Worm (Caenorhabditis elegans) whole organism, L1 larva: ENCODE results near the gene Y48B6A.13.

ENCODE experiments used
- Y116A8C.19 ChIP-seq: sonication (generic microtip); optimal IDR thresholded peaks from 2 replicates; lab custom pipeline; 2016; ENCODE audit warnings: missing compliant biosample characterization, missing genetic modification characterization, borderline replicate concordance
- aha-1 ChIP-seq: fragments of 150-350 bp; optimal IDR thresholded peaks from 2 replicates; lab custom pipeline; 2014; ENCODE audit warnings: missing biosample characterization, missing genetic modification characterization
- aly-2 ChIP-seq: fragments of 150-350 bp; optimal IDR thresholded peaks from 2 replicates; lab custom pipeline; 2014; ENCODE audit warnings: missing biosample characterization, missing genetic modification characterization
- ama-1 ChIP-seq: fragments of 150-350 bp; optimal IDR thresholded peaks from 2 replicates; lab custom pipeline; 2014
- blmp-1 ChIP-seq: fragments of 150-350 bp; optimal IDR thresholded peaks from 2 replicates; lab custom pipeline; 2014; ENCODE audit warnings: missing biosample characterization, missing genetic modification characterization
- ceh-8 ChIP-seq: fragments of 200-800 bp; sonication (Bioruptor generic); optimal IDR thresholded peaks from 2 replicates; lab custom pipeline; 2018; ENCODE audit warnings: mild to moderate bottlenecking, missing genetic modification characterization, moderate library complexity, missing compliant biosample characterization
- ceh-88 ChIP-seq: fragments of 200-800 bp; sonication (Bioruptor generic); IDR thresholded peaks from 2 replicates; pipeline ENCODE4 v1.3.6; 2022; ENCODE audit warnings: missing genetic modification characterization, missing compliant biosample characterization
- ces-1 ChIP-seq: fragments of 150-350 bp; optimal IDR thresholded peaks from 2 replicates; lab custom pipeline; 2014; ENCODE audit warnings: missing biosample characterization, missing genetic modification reagents, missing genetic modification characterization
- dpl-1 ChIP-seq, 3 experiments: fragments of 150-350 bp in 2 of 3; sonication (generic microtip) in 1 of 3; optimal IDR thresholded peaks; 2 replicates each; lab custom pipeline; 2014 to 2017; ENCODE audit warnings: missing biosample characterization in 3 of 3, missing genetic modification characterization in 3 of 3, missing genetic modification reagents in 3 of 3
- dsc-1 ChIP-seq: sonication (generic microtip); optimal IDR thresholded peaks from 2 replicates; lab custom pipeline; 2016; ENCODE audit warnings: mild to moderate bottlenecking, missing genetic modification characterization, missing compliant biosample characterization
- efl-1 ChIP-seq, 4 experiments: fragments of 150-350 bp; optimal IDR thresholded peaks in 3 of 4; peaks in 1 of 4; 1 replicate in 1 of 4; 2 replicates in 3 of 4; lab custom pipeline; 2014; ENCODE audit warnings: missing biosample characterization in 2 of 4, missing genetic modification characterization in 2 of 4, missing genetic modification reagents in 2 of 4
- efl-3 ChIP-seq: fragments of 200-800 bp; sonication (Bioruptor generic); optimal IDR thresholded peaks from 2 replicates; lab custom pipeline; 2018; ENCODE audit warnings: mild to moderate bottlenecking, missing genetic modification characterization, missing compliant biosample characterization
- egl-27 ChIP-seq, 2 experiments: fragments of 150-350 bp in 1 of 2; sonication (generic microtip); optimal IDR thresholded peaks; 3 replicates each; lab custom pipeline; 2017 to 2018; ENCODE audit warnings: missing biosample characterization in 2 of 2, missing genetic modification characterization in 2 of 2, missing genetic modification reagents in 2 of 2
- elt-2 ChIP-seq: sonication (generic microtip); optimal IDR thresholded peaks from 2 replicates; lab custom pipeline; 2016; ENCODE audit warnings: missing genetic modification characterization, mild to moderate bottlenecking, inconsistent platforms, missing compliant biosample characterization, missing genetic modification reagents
- elt-3 ChIP-seq, 6 experiments: fragments of 150-350 bp in 1 of 6; sonication (generic microtip); optimal IDR thresholded peaks; 2 replicates each; lab custom pipeline; 2017 to 2018; ENCODE audit warnings: missing biosample characterization in 6 of 6, missing genetic modification characterization in 6 of 6, inconsistent platforms in 1 of 6
- fkh-8 ChIP-seq: sonication (generic microtip); optimal IDR thresholded peaks from 2 replicates; lab custom pipeline; 2016; ENCODE audit warnings: mild to moderate bottlenecking, missing genetic modification characterization, missing compliant biosample characterization
- fos-1 ChIP-seq: fragments of 150-350 bp; optimal IDR thresholded peaks from 2 replicates; lab custom pipeline; 2014; ENCODE audit warnings: missing biosample characterization, missing genetic modification characterization
- grh-1 ChIP-seq: fragments of 200-800 bp; sonication (Bioruptor generic); IDR thresholded peaks from 2 replicates; pipeline ENCODE4 v1.3.6; 2022; ENCODE audit warnings: missing genetic modification reagents, missing genetic modification characterization, missing compliant biosample characterization
- hlh-4 ChIP-seq: sonication (generic microtip); optimal IDR thresholded peaks from 2 replicates; lab custom pipeline; 2016; ENCODE audit warnings: mild to moderate bottlenecking, missing genetic modification characterization, missing compliant biosample characterization
- irx-1 ChIP-seq: sonication (generic microtip); optimal IDR thresholded peaks from 2 replicates; lab custom pipeline; 2016; ENCODE audit warnings: missing genetic modification characterization, missing compliant biosample characterization
- jun-1 ChIP-seq: fragments of 150-350 bp; optimal IDR thresholded peaks from 2 replicates; lab custom pipeline; 2014; ENCODE audit warnings: missing biosample characterization, missing genetic modification reagents, missing genetic modification characterization
- lin-35 ChIP-seq, 2 experiments: fragments of 150-350 bp; optimal IDR thresholded peaks; 2 replicates each; lab custom pipeline; 2014; ENCODE audit warnings: missing biosample characterization in 2 of 2, missing genetic modification characterization in 2 of 2, missing genetic modification reagents in 2 of 2
- lsy-2 ChIP-seq, 2 experiments: fragments of 150-350 bp; optimal IDR thresholded peaks; 2 replicates each; lab custom pipeline; 2014; ENCODE audit warnings: missing biosample characterization in 2 of 2, missing genetic modification characterization in 2 of 2
- mab-9 ChIP-seq: fragments of 200-800 bp; sonication (Bioruptor generic); IDR thresholded peaks from 2 replicates; pipeline ENCODE4 v1.3.6; 2022; ENCODE audit warnings: missing genetic modification reagents, missing genetic modification characterization, missing compliant biosample characterization
- mef-2 ChIP-seq: fragments of 150-350 bp; optimal IDR thresholded peaks from 2 replicates; lab custom pipeline; 2014; ENCODE audit warnings: missing biosample characterization, missing genetic modification characterization
- mep-1 ChIP-seq: fragments of 150-350 bp; optimal IDR thresholded peaks from 2 replicates; lab custom pipeline; 2014; ENCODE audit warnings: missing biosample characterization, missing genetic modification characterization
- nhr-11 ChIP-seq: fragments of 150-350 bp; optimal IDR thresholded peaks from 2 replicates; lab custom pipeline; 2014; ENCODE audit warnings: missing biosample characterization, missing genetic modification characterization
- nhr-12 ChIP-seq: sonication (generic microtip); optimal IDR thresholded peaks from 2 replicates; lab custom pipeline; 2017; ENCODE audit warnings: missing biosample characterization, missing genetic modification characterization
- nhr-71 ChIP-seq: sonication (generic microtip); optimal IDR thresholded peaks from 2 replicates; lab custom pipeline; 2016; ENCODE audit warnings: mild to moderate bottlenecking, missing genetic modification characterization, moderate library complexity, missing compliant biosample characterization
- nhr-76 ChIP-seq: sonication (generic microtip); optimal IDR thresholded peaks from 2 replicates; lab custom pipeline; 2017; ENCODE audit warnings: missing biosample characterization, missing genetic modification characterization
- nhr-77 ChIP-seq: fragments of 150-350 bp; optimal IDR thresholded peaks from 2 replicates; lab custom pipeline; 2014; ENCODE audit warnings: missing biosample characterization, missing genetic modification characterization
- pag-3 ChIP-seq: sonication (generic microtip); optimal IDR thresholded peaks from 2 replicates; lab custom pipeline; 2017; ENCODE audit warnings: missing genetic modification characterization, mild to moderate bottlenecking, missing compliant biosample characterization, antibody characterized with exemption, borderline replicate concordance; ENCODE audit not compliant: insufficient read depth
- pax-3 ChIP-seq: fragments of 200-800 bp; sonication (Bioruptor generic); optimal IDR thresholded peaks from 2 replicates; lab custom pipeline; 2018; ENCODE audit warnings: mild to moderate bottlenecking, missing genetic modification characterization, moderate library complexity, missing compliant biosample characterization
- rnt-1 ChIP-seq: sonication (generic microtip); optimal IDR thresholded peaks from 2 replicates; lab custom pipeline; 2016; ENCODE audit warnings: mild to moderate bottlenecking, missing genetic modification characterization, moderate library complexity, missing compliant biosample characterization
- skn-1 ChIP-seq: fragments of 150-350 bp; optimal IDR thresholded peaks from 2 replicates; lab custom pipeline; 2014; ENCODE audit warnings: missing biosample characterization, missing genetic modification characterization
- snpc-4 ChIP-seq: fragments of 150-350 bp; optimal IDR thresholded peaks from 2 replicates; lab custom pipeline; 2014; ENCODE audit warnings: missing biosample characterization, missing genetic modification characterization
- sptf-1 ChIP-seq: fragments of 150-350 bp; optimal IDR thresholded peaks from 2 replicates; lab custom pipeline; 2014; ENCODE audit warnings: missing biosample characterization, missing genetic modification characterization
- swsn-7 ChIP-seq: sonication (generic microtip); optimal IDR thresholded peaks from 2 replicates; lab custom pipeline; 2016; ENCODE audit warnings: missing genetic modification characterization, missing compliant biosample characterization
- tbx-2 ChIP-seq: sonication (generic microtip); optimal IDR thresholded peaks from 2 replicates; lab custom pipeline; 2016; ENCODE audit warnings: missing genetic modification characterization, missing compliant biosample characterization
- tlp-1 ChIP-seq: fragments of 150-350 bp; optimal IDR thresholded peaks from 2 replicates; lab custom pipeline; 2014; ENCODE audit warnings: missing biosample characterization, missing genetic modification characterization
- unc-130 ChIP-seq: fragments of 150-350 bp; optimal IDR thresholded peaks from 2 replicates; lab custom pipeline; 2017; ENCODE audit warnings: missing biosample characterization, missing genetic modification characterization, inconsistent platforms
- unc-62 ChIP-seq: fragments of 150-350 bp; optimal IDR thresholded peaks from 2 replicates; lab custom pipeline; 2014; ENCODE audit warnings: missing biosample characterization, missing genetic modification reagents, missing genetic modification characterization
- unc-86 ChIP-seq: sonication (generic microtip); optimal IDR thresholded peaks from 2 replicates; lab custom pipeline; 2016; ENCODE audit warnings: missing genetic modification characterization, missing compliant biosample characterization
- unc-98 ChIP-seq: fragments of 200-800 bp; sonication (Bioruptor generic); IDR thresholded peaks from 2 replicates; pipeline ENCODE4 v1.3.6; 2022; ENCODE audit warnings: missing genetic modification characterization, missing compliant biosample characterization
- vab-15 ChIP-seq: sonication (generic microtip); optimal IDR thresholded peaks from 2 replicates; lab custom pipeline; 2017; ENCODE audit warnings: missing genotype, mild to moderate bottlenecking, missing genetic modification characterization, missing compliant biosample characterization
- zip-4 ChIP-seq: fragments of 200-800 bp; sonication (Bioruptor generic); optimal IDR thresholded peaks from 2 replicates; lab custom pipeline; 2018; ENCODE audit warnings: mild to moderate bottlenecking, missing genetic modification characterization, moderate library complexity, missing compliant biosample characterization

Gene Y48B6A.13

DNA sequence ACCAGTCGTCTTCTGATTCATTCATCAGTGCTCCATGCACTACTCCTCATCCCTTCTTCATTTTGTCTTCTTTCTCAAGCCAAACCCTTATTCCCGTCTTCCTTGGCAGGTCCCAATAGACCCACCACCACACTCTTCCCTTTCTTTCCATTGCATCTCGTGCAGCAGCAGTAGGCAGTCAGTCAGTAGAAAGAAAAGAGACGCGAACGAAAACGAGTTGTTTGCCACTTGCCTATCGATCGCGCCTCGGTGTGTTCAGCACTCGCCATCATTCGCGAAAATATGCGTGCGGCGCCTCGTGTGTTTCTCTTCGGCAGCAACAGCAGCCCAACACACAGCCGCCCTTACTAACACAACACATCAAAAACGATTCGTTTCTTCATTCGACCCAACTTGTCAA is 23.4 kb upstream of the Y48B6A.13 start (continued):
- no peak for TF ChIP-seq ces-1 (GFP tag; lab: Kevin White, UChicago)
- TF ChIP-seq irx-1 (tag; lab: Kevin White, UChicago), result no peak
- no peak for TF ChIP-seq zip-4 (GFP tag; lab: Kevin White, UChicago)
- peak; percentile 32 for TF ChIP-seq blmp-1 (tag; lab: Kevin White, UChicago)
- no peak for TF ChIP-seq aly-2 (tag; lab: Kevin White, UChicago)
- no peak for TF ChIP-seq mab-9 (GFP tag; lab: Robert Waterston, UW)
- no peak for TF ChIP-seq fos-1 (tag; lab: Kevin White, UChicago)
- TF ChIP-seq lsy-2 (tag; optimal IDR thresholded peaks at IDR 0.05; lab: Kevin White, UChicago), result peak; percentile 40 to 54
- TF ChIP-seq ceh-88 (GFP tag; lab: Robert Waterston, UW), result no peak
- no peak for TF ChIP-seq mef-2
- no peak for TF ChIP-seq ama-1 (lab: Kevin White, UChicago)
- no peak for TF ChIP-seq vab-15 (tag; lab: Kevin White, UChicago)
- TF ChIP-seq Y116A8C.19 (tag; lab: Kevin White, UChicago), result no peak
- peak; percentile 26 for TF ChIP-seq unc-86 (tag; lab: Kevin White, UChicago)
- peak; percentile 34 for TF ChIP-seq rnt-1 (tag; lab: Kevin White, UChicago)
- peak; percentile 67 for TF ChIP-seq nhr-71 (tag; lab: Kevin White, UChicago)
- no peak for TF ChIP-seq ceh-8 (GFP tag; lab: Kevin White, UChicago)
- peak; percentile 16 for TF ChIP-seq skn-1 (tag; lab: Kevin White, UChicago)
- TF ChIP-seq grh-1 (GFP tag; lab: Robert Waterston, UW), result no peak
- peak; percentile 23 for TF ChIP-seq dsc-1 (tag; lab: Kevin White, UChicago)
- no peak for TF ChIP-seq elt-3 (tag; optimal IDR thresholded peaks at IDR 0.05; lab: Kevin White, UChicago)
- peak; percentile 55 to 60 for TF ChIP-seq efl-1 (optimal IDR thresholded peaks at IDR 0.05; lab: Kevin White, UChicago)
- peak; percentile 62 to 95 for TF ChIP-seq efl-1 (GFP tag; optimal IDR thresholded peaks at IDR 0.05 in 1 of 2; lab: Kevin White, UChicago)
- TF ChIP-seq snpc-4 (tag; lab: Kevin White, UChicago), result no peak
- peak; percentile 50 for TF ChIP-seq swsn-7 (tag; lab: Kevin White, UChicago)
- TF ChIP-seq efl-3 (GFP tag; lab: Kevin White, UChicago), result no peak
- no peak for TF ChIP-seq pag-3 (tag; lab: Kevin White, UChicago)
- TF ChIP-seq hlh-4 (tag; lab: Kevin White, UChicago), result no peak
- TF ChIP-seq elt-2 (tag; lab: Kevin White, UChicago), result no peak
- TF ChIP-seq aha-1, result no peak
- peak; percentile 35 for TF ChIP-seq jun-1
- no peak for TF ChIP-seq fkh-8 (tag; lab: Kevin White, UChicago)
- no peak for TF ChIP-seq sptf-1 (tag; lab: Kevin White, UChicago)
- peak in 2 of 3 experiments; percentile 48 to 57 for TF ChIP-seq dpl-1 (GFP tag; optimal IDR thresholded peaks at IDR 0.05; lab: Kevin White, UChicago)
- TF ChIP-seq mep-1, result peak; percentile 50
- no peak for TF ChIP-seq nhr-77
- no peak for TF ChIP-seq unc-62
- no peak for TF ChIP-seq tlp-1 (tag; lab: Kevin White, UChicago)
- no peak for TF ChIP-seq unc-130
- no peak for TF ChIP-seq nhr-11 (tag; lab: Kevin White, UChicago)
- TF ChIP-seq pax-3 (tag; lab: Kevin White, UChicago), result no peak
- no peak for TF ChIP-seq unc-98
- TF ChIP-seq nhr-76, result no peak
- TF ChIP-seq lin-35 (GFP tag; optimal IDR thresholded peaks at IDR 0.05; lab: Kevin White, UChicago), result peak; percentile 63 to 65
- TF ChIP-seq nhr-12 (tag; lab: Kevin White, UChicago), result no peak
- TF ChIP-seq egl-27 (tag; optimal IDR thresholded peaks at IDR 0.05; lab: Kevin White, UChicago), result no peak
- peak; percentile 35 for TF ChIP-seq tbx-2
